Worm (Caenorhabditis elegans): ENCODE data around the gene dsl-3.

- TF ChIP-seq flt-1 (GFP tag; IDR thresholded peaks at IDR 0.05) = no peak
- no peak for TF ChIP-seq scrt-1 (GFP tag; IDR thresholded peaks at IDR 0.05)
- no peak for TF ChIP-seq tbx-11 (GFP tag; IDR thresholded peaks at IDR 0.05)
- no peak for TF ChIP-seq ama-1 (optimal IDR thresholded peaks at IDR 0.05)
These were observed 47.0 kb downstream of the dsl-3 start for ce11 chrIV:1657069-1657468.
